Fruit fly (Drosophila melanogaster): ENCODE data around the gene CG31388.

The CG31388 gene

DNA sequence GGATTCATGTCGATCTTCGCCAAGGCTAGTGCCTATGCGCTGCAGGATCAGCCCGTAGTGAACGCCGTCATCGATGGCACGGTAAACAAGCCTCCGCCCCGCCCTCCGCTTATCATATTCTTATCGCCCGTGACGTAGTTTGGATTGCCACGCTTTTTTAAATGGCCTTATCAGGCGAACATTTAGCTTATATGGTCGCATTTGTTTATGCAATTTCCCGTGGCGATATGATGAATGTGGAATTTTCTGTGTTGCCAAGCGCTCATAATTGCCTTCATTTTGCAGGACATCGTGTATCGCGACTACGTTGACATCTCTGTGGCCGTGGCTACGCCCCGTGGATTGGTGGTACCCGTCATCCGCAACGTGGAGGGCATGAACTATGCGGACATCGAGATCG lies 8.2 kb downstream of the CG31388 start:
- TF ChIP-seq CG17801 (GFP tag; optimal IDR thresholded peaks at IDR 0.05; ENCODE audit: partially characterized antibody): no peak

dm6 chr3R:11246865-11247264 lies 9.2 kb downstream of the CG31388 start:
- no peak for TF ChIP-seq CG17801 (GFP tag; optimal IDR thresholded peaks at IDR 0.05; ENCODE audit: partially characterized antibody)

DNA sequence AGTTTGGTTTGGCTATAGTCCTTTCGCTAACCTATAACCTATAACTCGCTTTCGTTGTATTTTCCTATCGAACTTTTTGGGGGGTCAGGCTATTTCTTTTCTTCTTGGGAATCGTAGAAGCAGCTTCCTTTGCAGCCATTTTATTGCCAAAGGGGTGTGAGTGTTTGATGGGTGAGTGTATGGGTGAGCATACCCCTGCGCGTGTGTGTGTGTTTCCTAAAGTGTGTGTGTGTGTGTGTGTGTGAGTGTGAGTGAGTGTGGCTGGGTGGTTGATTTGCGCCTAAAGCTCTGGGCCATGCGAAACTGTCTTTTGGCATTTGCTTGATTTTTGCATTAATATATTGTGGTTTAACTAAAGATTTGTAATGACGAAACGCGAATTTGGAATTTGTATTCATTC lies 16.2 kb downstream of the CG31388 start:
- TF ChIP-seq CG17801 (GFP tag; optimal IDR thresholded peaks at IDR 0.05; ENCODE audit: partially characterized antibody): no peak

DNA sequence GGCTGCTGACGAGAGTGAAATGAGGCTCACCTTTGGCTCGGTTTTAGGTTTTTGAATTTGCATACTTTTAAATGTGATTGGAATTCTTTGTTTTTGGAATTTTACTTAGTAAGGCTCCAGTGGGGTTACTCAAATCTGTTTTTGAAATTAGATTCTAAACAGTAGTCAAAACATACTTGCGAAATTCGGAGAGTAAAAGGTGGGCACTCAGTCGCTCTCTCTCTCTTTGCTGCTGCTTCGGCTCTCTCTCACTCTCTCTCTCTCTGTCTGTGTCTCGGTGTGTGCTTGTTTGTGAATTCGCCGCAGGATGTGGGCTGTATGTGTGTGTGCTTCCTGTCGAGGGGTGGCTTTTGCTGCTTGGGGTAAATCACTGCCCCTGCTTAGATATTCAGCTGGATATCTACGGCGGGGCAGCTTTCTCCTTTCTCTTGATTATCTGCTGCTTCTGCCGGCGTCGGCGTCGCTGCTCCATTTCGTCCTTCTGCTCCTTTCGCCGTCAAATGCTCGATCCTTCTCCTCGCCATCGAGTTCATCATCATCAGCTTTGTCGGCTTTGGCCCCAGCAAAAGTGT lies 16.9 kb downstream of the CG31388 start:
- no peak for TF ChIP-seq CG17801 (GFP tag; optimal IDR thresholded peaks at IDR 0.05; ENCODE audit: partially characterized antibody)

- TF ChIP-seq CG17801 (GFP tag; optimal IDR thresholded peaks at IDR 0.05; ENCODE audit: partially characterized antibody): no peak
These were observed 19.9 kb downstream of the CG31388 start for dm6 chr3R:11257537-11257936.

DNA sequence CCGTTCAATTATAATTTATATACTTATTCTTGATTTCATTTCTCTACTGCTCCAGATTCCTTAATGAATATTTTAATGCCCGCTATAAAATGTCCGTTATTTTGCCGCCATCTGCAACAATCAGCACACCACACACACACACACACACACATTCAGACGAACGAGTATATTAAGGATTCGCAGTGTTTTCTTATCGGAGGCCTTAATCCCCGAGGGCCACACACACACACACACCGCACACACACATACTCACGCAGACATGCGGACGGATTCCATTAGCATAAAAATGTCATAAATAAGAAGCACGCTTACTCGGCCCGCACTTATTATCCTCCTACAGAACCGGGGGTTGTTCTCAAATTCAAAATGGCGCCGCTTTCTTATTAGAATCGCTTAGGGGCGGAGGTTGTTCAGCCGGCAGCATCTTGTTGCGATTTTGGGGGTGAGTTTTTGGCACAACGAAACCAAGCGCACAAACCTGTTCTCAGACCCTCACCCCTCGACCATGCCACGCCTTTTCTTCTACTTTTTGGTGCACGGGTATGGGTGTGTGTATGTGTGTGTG lies 23.4 kb downstream of the CG31388 start:
- TF ChIP-seq CG17801 (GFP tag; optimal IDR thresholded peaks at IDR 0.05; ENCODE audit: partially characterized antibody): no peak

dm6 chr3R:11263579-11263978 lies 26.0 kb downstream of the CG31388 start:
- TF ChIP-seq CG17801 (GFP tag; optimal IDR thresholded peaks at IDR 0.05; ENCODE audit: partially characterized antibody): no peak

DNA sequence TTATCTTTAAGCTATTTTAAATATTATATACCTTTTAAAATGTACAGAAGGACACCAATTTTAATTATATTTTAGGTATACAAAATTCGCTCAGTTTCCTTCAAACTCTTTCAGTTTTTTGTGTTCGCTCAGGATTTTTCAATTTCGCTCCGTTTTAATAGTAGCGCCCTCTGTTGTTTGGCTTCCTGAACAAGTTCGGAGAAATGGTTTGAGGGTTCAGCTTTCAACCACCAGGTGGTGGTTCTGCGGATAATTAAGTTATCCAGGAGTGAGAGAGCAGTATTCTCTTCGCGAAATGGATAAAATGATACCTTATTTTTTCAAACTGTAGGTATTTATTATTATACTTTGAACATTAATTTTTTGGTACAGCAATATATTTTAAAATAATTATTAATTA lies 31.4 kb downstream of the CG31388 start:
- no peak for TF ChIP-seq CG17801 (GFP tag; optimal IDR thresholded peaks at IDR 0.05; ENCODE audit: partially characterized antibody)

dm6 chr3R:11270574-11270973 lies 33.0 kb downstream of the CG31388 start:
- no peak for TF ChIP-seq CG17801 (GFP tag; optimal IDR thresholded peaks at IDR 0.05; ENCODE audit: partially characterized antibody)

dm6 chr3R:11272667-11273066 lies 35.1 kb downstream of the CG31388 start:
- TF ChIP-seq CG17801 (GFP tag; optimal IDR thresholded peaks at IDR 0.05; ENCODE audit: partially characterized antibody): no peak

DNA sequence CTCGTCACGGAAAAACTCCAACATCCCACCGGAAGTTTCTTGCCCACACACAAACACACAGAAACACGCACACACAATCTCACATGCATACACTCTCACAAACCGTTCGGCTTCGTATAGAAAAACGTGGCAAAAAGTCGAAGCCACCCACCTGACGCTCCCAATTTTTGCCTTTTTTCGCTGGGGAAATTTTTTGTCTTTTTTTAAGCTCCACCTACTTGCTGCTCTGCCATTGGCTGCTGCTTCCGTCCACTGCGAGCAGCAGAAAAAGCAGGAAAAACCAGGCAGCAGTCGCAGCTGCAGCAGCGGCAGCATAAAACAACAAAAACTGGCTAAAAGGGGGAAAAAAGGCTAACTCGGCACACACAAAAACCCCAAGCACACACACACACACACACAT lies 44.3 kb downstream of the CG31388 start:
- no peak for TF ChIP-seq CG17801 (GFP tag; optimal IDR thresholded peaks at IDR 0.05; ENCODE audit: partially characterized antibody)

DNA sequence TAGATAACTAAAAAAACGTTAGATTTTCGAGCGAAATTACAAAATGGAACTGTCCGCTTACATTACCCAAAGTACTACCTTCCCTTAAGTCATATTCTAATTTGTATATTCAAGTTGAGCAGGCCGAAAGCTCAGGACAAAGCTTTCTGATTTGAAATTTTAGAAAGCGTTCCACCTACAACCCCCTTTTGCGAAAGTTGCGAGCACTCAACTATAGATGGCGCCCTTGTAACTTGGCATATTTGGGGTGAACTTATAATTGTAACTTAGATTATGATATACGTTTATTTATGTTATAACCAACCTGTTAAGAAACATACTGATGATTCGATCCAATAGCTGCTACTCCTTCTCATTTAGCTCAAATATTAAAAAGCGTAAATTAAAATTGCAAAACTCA lies 49.3 kb downstream of the CG31388 start:
- no peak for TF ChIP-seq CG17801 (GFP tag; optimal IDR thresholded peaks at IDR 0.05; ENCODE audit: partially characterized antibody)

Measured in ovary, adult (tissue).